Fruit fly (Drosophila melanogaster) Kc167 (cell line): ENCODE measurements around the gene scpr-A.

Experiments used
- h ChIP-seq: fragments of >200 bp; optimal IDR thresholded peaks from 3 replicates; lab custom pipeline; 2018; ENCODE audit warnings: missing external identifiers
- insv ChIP-seq: fragments of >200 bp; optimal IDR thresholded peaks from 3 replicates; lab custom pipeline; 2018; ENCODE audit warnings: missing external identifiers
- psq ChIP-seq: fragments of >200 bp; optimal IDR thresholded peaks from 2 replicates; lab custom pipeline; 2017; ENCODE audit warnings: missing external identifiers

dm6 chr3R:11286948-11287347, 46.0 kb downstream of the scpr-A start:
- TF ChIP-seq psq, result no peak
- no peak for TF ChIP-seq h
- no peak for TF ChIP-seq insv (lab: Kevin White, UChicago)
